Fruit fly (Drosophila melanogaster) whole organism, adult: ENCODE results near the gene CG11951.
A peak's percentile ranks its signal among the peaks of the same experiment; 100 is the strongest.

Experiments used
- CG11617 ChIP-seq: fragments of 200-800 bp; sonication (Bioruptor generic); optimal IDR thresholded peaks from 2 replicates; lab custom pipeline; 2017; ENCODE audit warnings: mild to moderate bottlenecking, missing biosample characterization, missing genetic modification reagents, missing genetic modification characterization
- CG12768 ChIP-seq: fragments of 200-800 bp; sonication (Bioruptor generic); optimal IDR thresholded peaks from 2 replicates; lab custom pipeline; 2017; ENCODE audit warnings: missing biosample characterization, missing genetic modification characterization, mild to moderate bottlenecking, moderate library complexity, missing genetic modification reagents
- CG14711 ChIP-seq: fragments of 200-800 bp; sonication (Bioruptor generic); optimal IDR thresholded peaks from 2 replicates; lab custom pipeline; 2018; ENCODE audit warnings: missing biosample characterization, mild to moderate bottlenecking, missing genetic modification characterization, moderate library complexity
- CG1620 ChIP-seq: fragments of 200-800 bp; sonication (Bioruptor generic); optimal IDR thresholded peaks from 2 replicates; lab custom pipeline; 2016; ENCODE audit warnings: missing biosample characterization, missing genetic modification characterization
- CG33017 ChIP-seq: fragments of 200-800 bp; sonication (Bioruptor generic); optimal IDR thresholded peaks from 2 replicates; lab custom pipeline; 2018; ENCODE audit warnings: missing biosample characterization, mild to moderate bottlenecking, missing genetic modification characterization, moderate library complexity
- CG5204 ChIP-seq: fragments of 200-800 bp; sonication (Bioruptor generic); optimal IDR thresholded peaks from 2 replicates; lab custom pipeline; 2016; ENCODE audit warnings: missing biosample characterization, missing genetic modification characterization
- CG7045 ChIP-seq: fragments of 200-800 bp; sonication (Bioruptor generic); optimal IDR thresholded peaks from 2 replicates; lab custom pipeline; 2017; ENCODE audit warnings: missing biosample characterization, mild to moderate bottlenecking, missing genetic modification characterization
- CG7101 ChIP-seq: fragments of 200-800 bp; sonication (Bioruptor generic); optimal IDR thresholded peaks from 2 replicates; lab custom pipeline; 2018; ENCODE audit warnings: missing biosample characterization, mild to moderate bottlenecking, missing genetic modification characterization, moderate library complexity
- Clk ChIP-seq: fragments of 200-800 bp; sonication (Bioruptor generic); optimal IDR thresholded peaks from 2 replicates; lab custom pipeline; 2017; ENCODE audit warnings: missing biosample characterization, missing genetic modification characterization
- Crg-1 ChIP-seq: fragments of 200-800 bp; sonication (Bioruptor generic); optimal IDR thresholded peaks from 2 replicates; lab custom pipeline; 2016; ENCODE audit warnings: missing biosample characterization, missing genetic modification characterization
- Hr96 ChIP-seq: fragments of 200-800 bp; sonication (Bioruptor generic); optimal IDR thresholded peaks from 2 replicates; lab custom pipeline; 2016; ENCODE audit warnings: missing biosample characterization, missing genetic modification characterization
- Mnt ChIP-seq: fragments of 200-800 bp; sonication (Bioruptor generic); optimal IDR thresholded peaks from 2 replicates; lab custom pipeline; 2016; ENCODE audit warnings: missing biosample characterization, mild to moderate bottlenecking, missing genetic modification characterization
- bab1 ChIP-seq: fragments of 200-800 bp; sonication (Bioruptor generic); optimal IDR thresholded peaks from 3 replicates; lab custom pipeline; 2019; ENCODE audit warnings: missing biosample characterization, mild to moderate bottlenecking, missing genetic modification characterization, moderate library complexity
- cic ChIP-seq: fragments of 200-800 bp; sonication (Bioruptor generic); optimal IDR thresholded peaks from 2 replicates; lab custom pipeline; 2017; ENCODE audit warnings: missing biosample characterization, mild to moderate bottlenecking, missing genetic modification characterization, moderate library complexity
- cnc ChIP-seq, 2 experiments: fragments of >200 bp; optimal IDR thresholded peaks; 2 replicates each; lab custom pipeline; 2017
- kay ChIP-seq: fragments of 200-800 bp; sonication (Bioruptor generic); peaks from one replicate; lab custom pipeline; 2016; ENCODE audit warnings: missing biosample characterization, missing genetic modification characterization, borderline replicate concordance
- ovo ChIP-seq: fragments of 200-800 bp; sonication (Bioruptor generic); optimal IDR thresholded peaks from 2 replicates; lab custom pipeline; 2016; ENCODE audit warnings: missing biosample characterization, missing genetic modification characterization
- pad ChIP-seq: fragments of 200-800 bp; sonication (Bioruptor generic); optimal IDR thresholded peaks from 3 replicates; lab custom pipeline; 2017; ENCODE audit warnings: missing biosample characterization, missing genetic modification characterization, mild to moderate bottlenecking, moderate library complexity, missing genetic modification reagents
- tj ChIP-seq: fragments of 200-800 bp; sonication (Bioruptor generic); optimal IDR thresholded peaks from 3 replicates; lab custom pipeline; 2017; ENCODE audit warnings: missing biosample characterization, mild to moderate bottlenecking, missing genetic modification characterization, moderate library complexity
- toe ChIP-seq: fragments of 200-800 bp; sonication (Bioruptor generic); optimal IDR thresholded peaks from 2 replicates; lab custom pipeline; 2016; ENCODE audit warnings: missing biosample characterization, missing genetic modification characterization

The CG11951 gene

dm6 chr3R:29219948-29220347 is 18.6 kb downstream of the CG11951 start, which contains the start of gene eEF1gamma:
TSS of gene eEF1gamma (plus strand) at chr3R:29220172.
- TF ChIP-seq CG14711 (tag; lab: Kevin White, UChicago) = peak; percentile 80
- peak; percentile 87 for TF ChIP-seq tj (GFP tag; lab: Kevin White, UChicago)
- TF ChIP-seq CG5204 (GFP tag; lab: Kevin White, UChicago) = peak; percentile 93
- TF ChIP-seq CG12768 = peak; percentile 93
- peak; percentile 96 for TF ChIP-seq bab1 (GFP tag; lab: Kevin White, UChicago)
- no peak for TF ChIP-seq kay (GFP tag; lab: Kevin White, UChicago)
- TF ChIP-seq CG33017 (tag; lab: Kevin White, UChicago) = peak; percentile 84
- TF ChIP-seq CG11617 (GFP tag; lab: Kevin White, UChicago) = peak; percentile 97
- peak; percentile 95 for TF ChIP-seq ovo (GFP tag; lab: Kevin White, UChicago)
- TF ChIP-seq toe (GFP tag; lab: Kevin White, UChicago) = peak; percentile 92
- peak; percentile 73 for TF ChIP-seq cic (GFP tag; lab: Kevin White, UChicago)
- TF ChIP-seq cnc (optimal IDR thresholded peaks at IDR 0.05; lab: Kevin White, UChicago) = no peak
- peak; percentile 96 for TF ChIP-seq Hr96 (GFP tag; lab: Kevin White, UChicago)
- peak; percentile 97 for TF ChIP-seq Crg-1 (GFP tag; lab: Kevin White, UChicago)
- peak; percentile 87 for TF ChIP-seq Clk (GFP tag; lab: Kevin White, UChicago)
- peak; percentile 95 for TF ChIP-seq CG7045 (GFP tag; lab: Kevin White, UChicago)
- TF ChIP-seq Mnt (GFP tag; lab: Kevin White, UChicago) = peak; percentile 93
- peak; percentile 94 for TF ChIP-seq CG7101 (tag; lab: Kevin White, UChicago)
- TF ChIP-seq pad (GFP tag; lab: Kevin White, UChicago) = peak; percentile 88
- TF ChIP-seq CG1620 = peak; percentile 95

DNA sequence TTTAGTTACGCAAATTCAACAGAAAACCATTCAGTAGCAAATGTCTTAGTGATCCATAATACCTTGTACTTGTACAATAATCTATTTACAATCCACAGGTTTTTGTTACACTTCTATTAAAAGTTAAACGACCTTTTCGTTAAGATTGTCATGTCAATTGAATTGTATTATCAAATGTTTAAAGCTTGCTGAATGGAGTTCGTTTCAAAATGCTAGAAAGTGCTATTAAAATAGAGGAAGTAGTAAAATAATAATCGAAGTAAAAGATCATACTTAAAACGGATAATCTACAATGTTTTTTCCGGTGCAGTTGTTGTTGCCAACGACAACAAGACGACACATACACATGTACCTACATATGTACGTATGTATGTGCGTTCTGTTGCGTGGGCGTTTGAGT is 20.5 kb downstream of the CG11951 start:
- TF ChIP-seq cnc (optimal IDR thresholded peaks at IDR 0.05; lab: Kevin White, UChicago) = no peak
- TF ChIP-seq cic (GFP tag; lab: Kevin White, UChicago) = no peak
- no peak for TF ChIP-seq CG12768
- TF ChIP-seq CG7045 (GFP tag; lab: Kevin White, UChicago) = no peak
- no peak for TF ChIP-seq Mnt (GFP tag; lab: Kevin White, UChicago)
- no peak for TF ChIP-seq CG33017 (tag; lab: Kevin White, UChicago)
- no peak for TF ChIP-seq kay (GFP tag; lab: Kevin White, UChicago)
- no peak for TF ChIP-seq CG14711 (tag; lab: Kevin White, UChicago)
- TF ChIP-seq ovo (GFP tag; lab: Kevin White, UChicago) = no peak
- TF ChIP-seq CG11617 (GFP tag; lab: Kevin White, UChicago) = no peak
- TF ChIP-seq CG1620 = no peak
- TF ChIP-seq CG5204 (GFP tag; lab: Kevin White, UChicago) = no peak
- TF ChIP-seq toe (GFP tag; lab: Kevin White, UChicago) = no peak
- TF ChIP-seq pad (GFP tag; lab: Kevin White, UChicago) = no peak
- no peak for TF ChIP-seq CG7101 (tag; lab: Kevin White, UChicago)
- TF ChIP-seq Hr96 (GFP tag; lab: Kevin White, UChicago) = no peak

- TF ChIP-seq cic (GFP tag; lab: Kevin White, UChicago) = no peak
- TF ChIP-seq CG33017 (tag; lab: Kevin White, UChicago) = no peak
- TF ChIP-seq CG7045 (GFP tag; lab: Kevin White, UChicago) = no peak
- no peak for TF ChIP-seq ovo (GFP tag; lab: Kevin White, UChicago)
- TF ChIP-seq Crg-1 (GFP tag; lab: Kevin White, UChicago) = no peak
- TF ChIP-seq CG5204 (GFP tag; lab: Kevin White, UChicago) = no peak
- no peak for TF ChIP-seq tj (GFP tag; lab: Kevin White, UChicago)
- TF ChIP-seq CG12768 = no peak
- TF ChIP-seq toe (GFP tag; lab: Kevin White, UChicago) = no peak
- no peak for TF ChIP-seq bab1 (GFP tag; lab: Kevin White, UChicago)
- TF ChIP-seq CG7101 (tag; lab: Kevin White, UChicago) = no peak
Measured at dm6 chr3R:29217309-29217708, 21.2 kb downstream of the CG11951 start.

- TF ChIP-seq tj (GFP tag; lab: Kevin White, UChicago) (peak; percentile 99), CG11617 (GFP tag; lab: Kevin White, UChicago) (no peak)
Measured at dm6 chr3R:29216484-29216863, 22.0 kb downstream of the CG11951 start.

DNA sequence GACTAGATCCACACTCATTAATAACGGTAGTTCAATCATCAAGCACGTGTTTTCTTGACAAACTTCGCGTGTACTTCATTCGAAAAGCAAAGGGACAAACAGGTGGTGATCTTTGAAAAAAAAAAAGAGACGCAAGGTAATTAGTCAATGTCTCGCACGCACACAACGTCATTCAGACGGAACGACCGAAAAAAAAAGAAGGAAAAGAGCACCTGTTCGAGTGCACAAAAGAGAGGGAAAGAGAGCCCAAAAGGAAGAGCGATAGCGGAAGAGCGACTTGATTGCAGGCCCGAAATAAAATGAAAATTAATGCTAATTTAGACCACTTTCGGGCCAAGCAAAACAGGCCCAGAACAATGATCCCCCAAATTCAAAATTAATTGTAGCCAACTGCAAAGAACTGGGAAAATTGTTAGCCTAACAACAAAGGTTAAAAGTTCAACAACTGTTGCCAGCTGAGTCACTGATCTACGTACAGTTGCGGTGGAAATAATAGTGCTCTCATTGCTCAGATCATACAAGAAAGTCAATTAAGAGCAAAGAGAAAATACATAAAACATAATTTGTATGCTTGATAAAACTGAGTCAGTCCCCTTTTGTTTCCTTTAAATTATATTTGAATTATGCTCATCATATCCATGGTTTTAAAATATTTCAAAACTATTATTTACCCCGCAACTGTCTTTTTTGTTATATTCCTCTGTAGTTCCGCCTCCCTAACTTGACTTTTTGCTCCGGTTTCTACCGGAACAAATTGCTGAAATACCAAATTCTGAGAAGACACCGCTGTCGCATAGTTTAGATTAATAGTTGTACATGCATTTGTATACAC is 22.7 kb downstream of the CG11951 start:
- TF ChIP-seq CG33017 (tag; lab: Kevin White, UChicago) (peak; percentile 27), Hr96 (GFP tag; lab: Kevin White, UChicago) (no peak)

dm6 chr3R:29214982-29215533 is 23.5 kb downstream of the CG11951 start:
- TF ChIP-seq CG1620 (no peak), CG33017 (tag; lab: Kevin White, UChicago) (peak; percentile 50), pad (GFP tag; lab: Kevin White, UChicago) (peak; percentile 94), CG7101 (tag; lab: Kevin White, UChicago) (peak; percentile 10), cnc (optimal IDR thresholded peaks at IDR 0.05; lab: Kevin White, UChicago) (no peak), bab1 (GFP tag; lab: Kevin White, UChicago) (peak; percentile 2), CG14711 (tag; lab: Kevin White, UChicago) (peak; percentile 43), CG11617 (GFP tag; lab: Kevin White, UChicago) (no peak), Clk (GFP tag; lab: Kevin White, UChicago) (no peak), ovo (GFP tag; lab: Kevin White, UChicago) (peak; percentile 72), CG7045 (GFP tag; lab: Kevin White, UChicago) (peak; percentile 27), cic (GFP tag; lab: Kevin White, UChicago) (peak; percentile 72), Crg-1 (GFP tag; lab: Kevin White, UChicago) (no peak), CG12768 (peak; percentile 31), Hr96 (GFP tag; lab: Kevin White, UChicago) (no peak), Mnt (GFP tag; lab: Kevin White, UChicago) (peak; percentile 38), CG5204 (GFP tag; lab: Kevin White, UChicago) (no peak), tj (GFP tag; lab: Kevin White, UChicago) (no peak), toe (GFP tag; lab: Kevin White, UChicago) (no peak), kay (GFP tag; lab: Kevin White, UChicago) (peak; percentile 97)
